Worm (Caenorhabditis elegans) whole organism, L3 larva: Measurements from ENCODE around the gene srz-61.

Experiments
- egl-27 ChIP-seq: sonication (generic microtip); optimal IDR thresholded peaks from 4 replicates; lab custom pipeline; 2017; ENCODE audit warnings: missing biosample characterization, missing genetic modification reagents, missing genetic modification characterization
- elt-2 ChIP-seq: sonication (generic microtip); optimal IDR thresholded peaks from 2 replicates; lab custom pipeline; 2016; ENCODE audit warnings: missing genetic modification reagents, mild to moderate bottlenecking, missing genetic modification characterization, missing compliant biosample characterization
- fos-1 ChIP-seq: fragments of 150-350 bp; optimal IDR thresholded peaks from 2 replicates; lab custom pipeline; 2014; ENCODE audit warnings: missing biosample characterization, missing genetic modification characterization
- pha-4 ChIP-seq: fragments of 150-350 bp; optimal IDR thresholded peaks from 2 replicates; lab custom pipeline; 2014; ENCODE audit warnings: missing biosample characterization, missing genetic modification reagents, missing genetic modification characterization
- snpc-4 ChIP-seq: fragments of 150-350 bp; optimal IDR thresholded peaks from 2 replicates; lab custom pipeline; 2014; ENCODE audit warnings: missing biosample characterization, missing genetic modification characterization

ce11 chrIV:16336721-16337120, 15.8 kb downstream of the srz-61 start, which contains the start of gene C35D6.13:
- TF ChIP-seq fos-1 (tag; lab: Kevin White, UChicago) (no peak), egl-27 (tag; lab: Kevin White, UChicago) (no peak), pha-4 (tag; lab: Kevin White, UChicago) (no peak), elt-2 (tag; lab: Kevin White, UChicago) (no peak), snpc-4 (tag; lab: Kevin White, UChicago) (no peak)
